Fruit fly (Drosophila melanogaster) whole organism, wandering third instar larva: Measurements from ENCODE around the gene CG11816.

ENCODE experiments used
- CrebA ChIP-seq: fragments of 200-800 bp; sonication (Bioruptor generic); optimal IDR thresholded peaks from 2 replicates; lab custom pipeline; 2016; ENCODE audit warnings: missing biosample characterization, mild to moderate bottlenecking, missing genetic modification characterization, borderline replicate concordance
- Myc ChIP-seq: fragments of >200 bp; optimal IDR thresholded peaks from 2 replicates; lab custom pipeline; 2017
- OdsH ChIP-seq: fragments of 200-800 bp; sonication (Bioruptor generic); optimal IDR thresholded peaks from 2 replicates; lab custom pipeline; 2016; ENCODE audit warnings: missing biosample characterization, mild to moderate bottlenecking, missing genetic modification characterization
- br ChIP-seq: fragments of 200-800 bp; sonication (Bioruptor generic); optimal IDR thresholded peaks from 2 replicates; lab custom pipeline; 2016; ENCODE audit warnings: missing biosample characterization, missing genetic modification characterization
- fru ChIP-seq: fragments of 200-800 bp; sonication (Bioruptor generic); optimal IDR thresholded peaks from 3 replicates; lab custom pipeline; 2016; ENCODE audit warnings: missing biosample characterization, mild to moderate bottlenecking, missing genetic modification characterization
- h ChIP-seq: fragments of 200-800 bp; sonication (Bioruptor generic); optimal IDR thresholded peaks from 3 replicates; lab custom pipeline; 2016; ENCODE audit warnings: missing biosample characterization, mild to moderate bottlenecking, missing genetic modification characterization
- lola ChIP-seq: fragments of >200 bp; optimal IDR thresholded peaks from 2 replicates; lab custom pipeline; 2017; ENCODE audit warnings: missing biosample characterization, missing genetic modification characterization
- pan ChIP-seq: fragments of >200 bp; optimal IDR thresholded peaks from 2 replicates; lab custom pipeline; 2017
- rgr ChIP-seq: fragments of 200-800 bp; sonication (Bioruptor generic); optimal IDR thresholded peaks from 3 replicates; lab custom pipeline; 2016; ENCODE audit warnings: missing biosample characterization, mild to moderate bottlenecking, missing genetic modification characterization
- sage ChIP-seq: fragments of 200-800 bp; sonication (Bioruptor generic); optimal IDR thresholded peaks from 2 replicates; lab custom pipeline; 2016; ENCODE audit warnings: missing biosample characterization, mild to moderate bottlenecking, missing genetic modification characterization
- woc ChIP-seq: sonication (Bioruptor generic); optimal IDR thresholded peaks from 2 replicates; lab custom pipeline; 2016; ENCODE audit warnings: missing biosample characterization, mild to moderate bottlenecking, missing genetic modification characterization

- TF ChIP-seq lola (GFP tag; lab: Kevin White, UChicago), result no peak
- no peak for TF ChIP-seq Myc (lab: Kevin White, UChicago)
- TF ChIP-seq woc (GFP tag; lab: Kevin White, UChicago), result no peak
- no peak for TF ChIP-seq h (GFP tag; lab: Kevin White, UChicago)
- TF ChIP-seq CrebA (GFP tag; lab: Kevin White, UChicago), result no peak
- TF ChIP-seq fru, result no peak
- no peak for TF ChIP-seq br (GFP tag; lab: Kevin White, UChicago)
- TF ChIP-seq pan (lab: Kevin White, UChicago), result no peak
- TF ChIP-seq rgr (GFP tag; lab: Kevin White, UChicago), result no peak
- TF ChIP-seq OdsH, result no peak
- TF ChIP-seq sage, result no peak
Measured at dm6 chrX:13568841-13569240, 13.2 kb upstream of the CG11816 start.
